Fruit fly (Drosophila melanogaster) whole organism, embryonic: ENCODE data around the gene loj.

ENCODE experiments used
- CG15269 ChIP-seq: fragments of 200-800 bp; sonication (Bioruptor generic); optimal IDR thresholded peaks from 2 replicates; lab custom pipeline; 2018; ENCODE audit warnings: missing biosample characterization, mild to moderate bottlenecking, missing genetic modification characterization, moderate library complexity
- HmgD ChIP-seq: fragments of 200-800 bp; sonication (Bioruptor generic); optimal IDR thresholded peaks from 3 replicates; lab custom pipeline; 2016; ENCODE audit warnings: missing biosample characterization, missing genetic modification characterization
- Sry-δ ChIP-seq: fragments of 200-800 bp; sonication (Bioruptor generic); optimal IDR thresholded peaks from 2 replicates; lab custom pipeline; 2016; ENCODE audit warnings: missing biosample characterization, missing genetic modification characterization
- zf30C ChIP-seq: fragments of 200-800 bp; sonication (Bioruptor generic); optimal IDR thresholded peaks from 3 replicates; lab custom pipeline; 2018; ENCODE audit warnings: missing biosample characterization, mild to moderate bottlenecking, missing genetic modification characterization

dm6 chr3L:6103658-6104057 lies 8.9 kb downstream of the loj start:
- no peak for TF ChIP-seq CG15269 (tag; lab: Kevin White, UChicago)
- no peak for TF ChIP-seq HmgD (GFP tag; lab: Kevin White, UChicago)
- TF ChIP-seq zf30C (GFP tag; lab: Kevin White, UChicago), result no peak
- no peak for TF ChIP-seq Sry-δ
